Fruit fly (Drosophila melanogaster) whole organism, embryonic: ENCODE results near the gene Pvf2.
A peak's percentile ranks its signal among the peaks of the same experiment; 100 is the strongest.

Source experiments
- CG10267 ChIP-seq: fragments of 200-800 bp; sonication (Bioruptor generic); optimal IDR thresholded peaks from 2 replicates; lab custom pipeline; 2018; ENCODE audit warnings: missing biosample characterization, mild to moderate bottlenecking, missing genetic modification characterization, moderate library complexity
- CG11085 ChIP-seq: fragments of 200-800 bp; sonication (Bioruptor generic); IDR thresholded peaks from 2 replicates; pipeline ENCODE4 v1.3.6; 2022; ENCODE audit warnings: missing biosample characterization, missing genetic modification characterization
- CG11723 ChIP-seq: fragments of 200-800 bp; sonication (Bioruptor generic); optimal IDR thresholded peaks from 2 replicates; lab custom pipeline; 2017; ENCODE audit warnings: missing biosample characterization, mild to moderate bottlenecking, missing genetic modification characterization
- CG12659 ChIP-seq: fragments of 200-800 bp; sonication (Bioruptor generic); optimal IDR thresholded peaks from 3 replicates; lab custom pipeline; 2017; ENCODE audit warnings: mild to moderate bottlenecking, missing biosample characterization, missing genetic modification reagents, missing genetic modification characterization
- CG12744 ChIP-seq: fragments of 200-800 bp; sonication (Bioruptor generic); optimal IDR thresholded peaks from 2 replicates; lab custom pipeline; 2016; ENCODE audit warnings: missing biosample characterization, missing genetic modification characterization
- CG13123 ChIP-seq: fragments of 200-800 bp; sonication (Bioruptor generic); optimal IDR thresholded peaks from 2 replicates; lab custom pipeline; 2016; ENCODE audit warnings: missing biosample characterization, missing genetic modification characterization
- CG17186 ChIP-seq: fragments of 200-800 bp; sonication (Bioruptor generic); optimal IDR thresholded peaks from 3 replicates; lab custom pipeline; 2017; ENCODE audit warnings: missing biosample characterization, missing genetic modification reagents, missing genetic modification characterization
- CG18011 ChIP-seq: fragments of 200-800 bp; sonication (Bioruptor generic); optimal IDR thresholded peaks from 2 replicates; lab custom pipeline; 2017; ENCODE audit warnings: missing biosample characterization, missing genetic modification characterization, mild to moderate bottlenecking, moderate library complexity, missing genotype
- CG18262 ChIP-seq: fragments of 200-800 bp; optimal IDR thresholded peaks from 3 replicates; lab custom pipeline; 2019; ENCODE audit warnings: missing biosample characterization, mild to moderate bottlenecking, missing genetic modification characterization, moderate library complexity
- CG18599 ChIP-seq: fragments of 200-800 bp; sonication (Bioruptor generic); optimal IDR thresholded peaks from 3 replicates; lab custom pipeline; 2017; ENCODE audit warnings: missing biosample characterization, missing genetic modification characterization, mild to moderate bottlenecking, moderate library complexity, missing genetic modification reagents
- CG31224 ChIP-seq: fragments of 200-800 bp; sonication (Bioruptor generic); IDR thresholded peaks from 2 replicates; pipeline ENCODE4 v1.3.6; 2022; ENCODE audit warnings: missing biosample characterization, missing genetic modification characterization
- CG31441 ChIP-seq: fragments of 200-800 bp; sonication (Bioruptor generic); IDR thresholded peaks from 2 replicates; pipeline ENCODE4 v1.3.6; 2022; ENCODE audit warnings: missing biosample characterization, missing genetic modification characterization
- CG3281 ChIP-seq: fragments of 200-800 bp; sonication (Bioruptor generic); optimal IDR thresholded peaks from 3 replicates; lab custom pipeline; 2017; ENCODE audit warnings: missing biosample characterization, mild to moderate bottlenecking, missing genetic modification characterization
- CG42726 ChIP-seq: fragments of 200-800 bp; sonication (Bioruptor generic); IDR thresholded peaks from 2 replicates; pipeline ENCODE4 v1.3.6; 2022; ENCODE audit warnings: missing biosample characterization, missing genetic modification characterization; ENCODE audit not compliant: partially characterized antibody
- CG7357 ChIP-seq: fragments of 200-800 bp; sonication (Bioruptor generic); IDR thresholded peaks from 3 replicates; pipeline ENCODE4 v1.3.6; 2022; ENCODE audit warnings: missing biosample characterization, missing genetic modification characterization
- CHES-1-like ChIP-seq: fragments of 200-800 bp; sonication (Bioruptor generic); optimal IDR thresholded peaks from 2 replicates; lab custom pipeline; 2016; ENCODE audit warnings: missing biosample characterization, missing genetic modification characterization
- CkIIα-i1 ChIP-seq: fragments of 200-800 bp; sonication (Bioruptor generic); IDR thresholded peaks from 2 replicates; pipeline ENCODE4 v1.3.6; 2022; ENCODE audit warnings: missing biosample characterization, missing genetic modification characterization
- CoRest ChIP-seq: fragments of 200-800 bp; sonication (Bioruptor generic); optimal IDR thresholded peaks from 3 replicates; lab custom pipeline; 2018; ENCODE audit warnings: missing biosample characterization, mild to moderate bottlenecking, missing genetic modification characterization, moderate library complexity
- GATAe ChIP-seq: fragments of 200-800 bp; sonication (Bioruptor generic); conservative IDR thresholded peaks from 2 replicates; pipeline ENCODE4 v1.3.6; 2022; ENCODE audit warnings: missing biosample characterization, missing genetic modification characterization
- HLHmδ ChIP-seq: fragments of 200-800 bp; sonication (Bioruptor generic); optimal IDR thresholded peaks from 2 replicates; lab custom pipeline; 2018; ENCODE audit warnings: missing biosample characterization, mild to moderate bottlenecking, missing genetic modification characterization, moderate library complexity
- Hand ChIP-seq: fragments of 200-800 bp; sonication (Bioruptor generic); optimal IDR thresholded peaks from 2 replicates; lab custom pipeline; 2017; ENCODE audit warnings: mild to moderate bottlenecking, missing biosample characterization, missing genetic modification reagents, missing genetic modification characterization
- Hr39 ChIP-seq: fragments of >200 bp; optimal IDR thresholded peaks from 2 replicates; lab custom pipeline; 2017
- Hr51 ChIP-seq, 2 experiments: fragments of 200-800 bp; sonication (Bioruptor generic); optimal IDR thresholded peaks; 2 replicates in 1 of 2; 3 replicates in 1 of 2; lab custom pipeline; 2016 to 2018; ENCODE audit warnings: missing biosample characterization in 2 of 2, missing genetic modification characterization in 2 of 2, mild to moderate bottlenecking in 1 of 2, moderate library complexity in 1 of 2
- Scr ChIP-seq: fragments of 200-800 bp; sonication (Bioruptor generic); IDR thresholded peaks from 2 replicates; pipeline ENCODE4 v1.3.6; 2022; ENCODE audit warnings: missing biosample characterization, missing genetic modification characterization; ENCODE audit not compliant: partially characterized antibody
- Side ChIP-seq: fragments of 200-800 bp; sonication (Bioruptor generic); optimal IDR thresholded peaks from 2 replicates; lab custom pipeline; 2016; ENCODE audit warnings: missing biosample characterization, missing genetic modification characterization
- Sin3A ChIP-seq: fragments of >200 bp; optimal IDR thresholded peaks from 2 replicates; lab custom pipeline; 2018
- Spps ChIP-seq: fragments of 200-800 bp; sonication (Bioruptor generic); optimal IDR thresholded peaks from 2 replicates; lab custom pipeline; 2018; ENCODE audit warnings: missing biosample characterization, mild to moderate bottlenecking, missing genetic modification characterization
- Sry-δ ChIP-seq: fragments of 200-800 bp; sonication (Bioruptor generic); optimal IDR thresholded peaks from 2 replicates; lab custom pipeline; 2016; ENCODE audit warnings: missing biosample characterization, missing genetic modification characterization
- Ssrp ChIP-seq: fragments of 200-800 bp; sonication (Bioruptor generic); optimal IDR thresholded peaks from 2 replicates; lab custom pipeline; 2018; ENCODE audit warnings: missing biosample characterization, mild to moderate bottlenecking, missing genetic modification characterization, moderate library complexity
- Stat92E ChIP-seq, 3 experiments: fragments of >200 bp in 2 of 3; fragments of 200-800 bp in 1 of 3; sonication (Bioruptor generic) in 1 of 3; optimal IDR thresholded peaks; 2 replicates each; lab custom pipeline; 2017 to 2019; ENCODE audit warnings: missing biosample characterization in 3 of 3, missing genetic modification characterization in 3 of 3, mild to moderate bottlenecking in 1 of 3, moderate library complexity in 1 of 3
- abd-A ChIP-seq: fragments of 200-800 bp; sonication (Bioruptor generic); optimal IDR thresholded peaks from 3 replicates; lab custom pipeline; 2019; ENCODE audit warnings: missing biosample characterization, mild to moderate bottlenecking, missing genetic modification characterization, moderate library complexity
- ase ChIP-seq: fragments of 200-800 bp; sonication (Bioruptor generic); IDR thresholded peaks from 3 replicates; pipeline ENCODE4 v1.3.6; 2022; ENCODE audit warnings: missing biosample characterization, missing genetic modification characterization
- bigmax ChIP-seq: fragments of 200-800 bp; sonication (Bioruptor generic); optimal IDR thresholded peaks from 2 replicates; lab custom pipeline; 2018; ENCODE audit warnings: missing biosample characterization, mild to moderate bottlenecking, missing genetic modification characterization
- crc ChIP-seq: fragments of 200-800 bp; sonication (Bioruptor generic); optimal IDR thresholded peaks from 2 replicates; lab custom pipeline; 2016; ENCODE audit warnings: missing biosample characterization, missing genetic modification characterization
- crol ChIP-seq: fragments of 200-800 bp; sonication (Bioruptor generic); IDR thresholded peaks from 2 replicates; pipeline ENCODE4 v1.3.6; 2022; ENCODE audit warnings: missing biosample characterization, missing genetic modification characterization
- danr ChIP-seq: fragments of 200-800 bp; sonication (Bioruptor generic); IDR thresholded peaks from 2 replicates; pipeline ENCODE4 v1.3.6; 2022; ENCODE audit warnings: missing biosample characterization, missing genetic modification characterization
- dpn ChIP-seq, 2 experiments: fragments of 200-800 bp; sonication (Bioruptor generic); optimal IDR thresholded peaks; 3 replicates each; lab custom pipeline; 2016; ENCODE audit warnings: missing biosample characterization in 2 of 2, missing genetic modification characterization in 2 of 2
- en ChIP-seq: fragments of 200-800 bp; sonication (Bioruptor generic); optimal IDR thresholded peaks from 2 replicates; lab custom pipeline; 2016; ENCODE audit warnings: missing biosample characterization, missing genetic modification characterization
- eve ChIP-seq, 2 experiments: fragments of >200 bp; optimal IDR thresholded peaks; 2 replicates each; lab custom pipeline; 2017; ENCODE audit warnings: missing biosample characterization in 2 of 2, missing genetic modification characterization in 2 of 2
- grn ChIP-seq: fragments of 200-800 bp; sonication (Bioruptor generic); optimal IDR thresholded peaks from 3 replicates; lab custom pipeline; 2017; ENCODE audit warnings: missing biosample characterization, missing genetic modification characterization
- gt ChIP-seq: fragments of 200-800 bp; sonication (Bioruptor generic); IDR thresholded peaks from 2 replicates; pipeline ENCODE4 v1.3.6; 2022; ENCODE audit warnings: missing biosample characterization, missing genetic modification characterization
- ken ChIP-seq: fragments of 200-800 bp; sonication (Bioruptor generic); IDR thresholded peaks from 3 replicates; pipeline ENCODE4 v1.3.6; 2022; ENCODE audit warnings: missing biosample characterization, missing genetic modification characterization
- lbe ChIP-seq: fragments of 200-800 bp; sonication (Bioruptor generic); optimal IDR thresholded peaks from 2 replicates; lab custom pipeline; 2016; ENCODE audit warnings: missing biosample characterization, mild to moderate bottlenecking, missing genetic modification characterization
- otp ChIP-seq: fragments of 200-800 bp; sonication (Bioruptor generic); IDR thresholded peaks from 3 replicates; pipeline ENCODE4, ENCODE4 v1.3.6; 2022; ENCODE audit warnings: missing biosample characterization, missing genetic modification characterization
- pb ChIP-seq: fragments of 200-800 bp; sonication (Bioruptor generic); optimal IDR thresholded peaks from 3 replicates; lab custom pipeline; 2016; ENCODE audit warnings: missing biosample characterization, missing genetic modification characterization
- twi ChIP-seq: fragments of 200-800 bp; optimal IDR thresholded peaks from 2 replicates; lab custom pipeline; 2019; ENCODE audit warnings: missing biosample characterization, mild to moderate bottlenecking, missing genetic modification characterization, moderate library complexity
- unc-4 ChIP-seq: fragments of 200-800 bp; sonication (Bioruptor generic); IDR thresholded peaks from 2 replicates; pipeline ENCODE4 v1.3.6; 2022; ENCODE audit warnings: missing biosample characterization, missing genetic modification characterization; ENCODE audit not compliant: partially characterized antibody
- vfl ChIP-seq: fragments of 200-800 bp; sonication (Bioruptor generic); optimal IDR thresholded peaks from 2 replicates; lab custom pipeline; 2016; ENCODE audit warnings: missing biosample characterization, missing genetic modification characterization
- zfh1 ChIP-seq: fragments of 200-800 bp; sonication (Bioruptor generic); IDR thresholded peaks from 3 replicates; pipeline ENCODE4 v1.3.6; 2022; ENCODE audit warnings: missing biosample characterization, missing genetic modification characterization

The Pvf2 gene

DNA sequence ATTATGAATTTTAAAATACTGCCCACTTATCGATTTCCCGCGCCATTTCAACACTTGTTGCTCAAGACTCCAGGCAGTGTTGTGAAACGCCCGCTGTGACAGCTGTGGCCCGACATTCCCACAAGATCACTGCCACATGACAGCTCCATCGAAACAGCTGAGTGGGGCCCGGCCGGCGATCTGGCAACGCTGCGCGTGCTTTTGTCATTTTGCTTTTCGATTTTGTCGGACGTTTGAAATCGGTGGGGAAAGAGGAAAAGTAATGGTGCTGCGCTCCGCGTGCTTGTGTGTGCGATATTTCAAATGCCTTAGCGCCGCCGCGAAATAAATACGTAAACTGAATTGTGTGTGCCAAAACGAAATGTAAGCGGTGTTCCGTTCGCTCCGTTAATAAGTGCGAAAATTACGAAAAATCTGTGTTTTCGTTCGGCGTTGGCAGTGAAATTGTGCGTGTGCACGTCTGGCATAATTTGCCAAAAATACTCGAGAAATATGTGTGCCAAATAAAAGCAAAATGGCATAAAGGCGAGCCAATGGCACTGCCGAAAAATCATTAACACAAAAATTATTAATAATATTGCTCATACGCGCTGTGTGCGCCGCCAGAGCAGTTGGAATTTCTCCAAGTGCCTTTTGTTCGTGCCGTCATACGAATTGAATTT, 42.2 kb downstream of the Pvf2 start (continued):
- TF ChIP-seq CoRest (tag; lab: Kevin White, UChicago) (peak; percentile 3), twi (tag; lab: Kevin White, UChicago) (peak; percentile 39), danr (GFP tag; lab: Robert Waterston, UW) (0 out of 2 replicates have a peak, but pooled peaks have one; percentile 11), unc-4 (peak; percentile 69), CG18262 (tag; lab: Kevin White, UChicago) (peak; percentile 38), CG18011 (GFP tag; lab: Kevin White, UChicago) (no peak), zfh1 (GFP tag; lab: Robert Waterston, UW) (peak; percentile 32; the same call in 1 of the 3 replicates), Ssrp (tag; lab: Kevin White, UChicago) (peak; percentile 38), CG12744 (GFP tag; lab: Kevin White, UChicago) (peak; percentile 31), vfl (GFP tag; lab: Kevin White, UChicago) (peak; percentile 34), en (GFP tag; lab: Kevin White, UChicago) (no peak), crc (GFP tag; lab: Kevin White, UChicago) (no peak), Scr (GFP tag; lab: Robert Waterston, UW) (peak; percentile 71), CG42726 (GFP tag; lab: Robert Waterston, UW) (peak; percentile 71), Hand (GFP tag; lab: Kevin White, UChicago) (peak; percentile 55), otp (peak; percentile 4; the same call in 1 of the 3 replicates), Sin3A (lab: Kevin White, UChicago) (peak; percentile 44), CkIIα-i1 (GFP tag; lab: Robert Waterston, UW) (no peak), CG7357 (GFP tag; lab: Robert Waterston, UW) (0 out of 3 replicates have a peak, but pooled peaks have one; percentile 7), abd-A (peak; percentile 65), CG12659 (GFP tag; lab: Kevin White, UChicago) (peak; percentile 93), CG11085 (GFP tag; lab: Robert Waterston, UW) (peak; percentile 59), CG3281 (GFP tag; lab: Kevin White, UChicago) (peak; percentile 51), Side (GFP tag; lab: Kevin White, UChicago) (peak; percentile 53), CHES-1-like (peak; percentile 73), GATAe (GFP tag; lab: Robert Waterston, UW) (no peak), pb (GFP tag; lab: Kevin White, UChicago) (peak; percentile 34), ase (GFP tag; lab: Robert Waterston, UW) (peak; percentile 51; the same call in 1 of the 3 replicates), CG31441 (GFP tag; lab: Robert Waterston, UW) (0 out of 2 replicates have a peak, but pooled peaks have one; percentile 17), CG18599 (GFP tag; lab: Kevin White, UChicago) (peak; percentile 57), grn (GFP tag; lab: Kevin White, UChicago) (no peak), eve (GFP tag; optimal IDR thresholded peaks at IDR 0.05; lab: Kevin White, UChicago) (peak in 1 of 2 experiments; percentile 83), Stat92E (GFP tag; optimal IDR thresholded peaks at IDR 0.05; lab: Kevin White, UChicago) (peak in 1 of 3 experiments; percentile 33), lbe (peak; percentile 44), CG31224 (GFP tag; lab: Robert Waterston, UW) (0 out of 2 replicates have a peak, but pooled peaks have one; percentile 15), CG13123 (GFP tag; lab: Kevin White, UChicago) (peak; percentile 51), crol (GFP tag; lab: Robert Waterston, UW) (peak; percentile 92), bigmax (peak; percentile 42), gt (no peak), dpn (GFP tag; optimal IDR thresholded peaks at IDR 0.05; lab: Kevin White, UChicago) (peak; percentile 42 to 57), ken (GFP tag; lab: Robert Waterston, UW) (peak; percentile 66; the same call in 2 of the 3 replicates), Spps (tag; lab: Kevin White, UChicago) (no peak), Hr51 (GFP tag; optimal IDR thresholded peaks at IDR 0.05; lab: Kevin White, UChicago) (peak; percentile 41 to 50), CG11723 (GFP tag; lab: Kevin White, UChicago) (peak; percentile 6), Sry-δ (peak; percentile 72), HLHmδ (peak; percentile 84), Hr39 (lab: Kevin White, UChicago) (no peak), CG17186 (GFP tag; lab: Kevin White, UChicago) (peak; percentile 83), CG10267 (tag; lab: Kevin White, UChicago) (peak; percentile 97)
